Fruit fly (Drosophila melanogaster) Kc167 (cell line): ENCODE results near the gene CG10086.

ENCODE experiments used
- Myc ChIP-seq: fragments of >200 bp; optimal IDR thresholded peaks from 2 replicates; lab custom pipeline; 2017; ENCODE audit warnings: missing external identifiers
- Sin3A ChIP-seq: fragments of >200 bp; optimal IDR thresholded peaks from 2 replicates; lab custom pipeline; 2018; ENCODE audit warnings: missing external identifiers
- h ChIP-seq: fragments of >200 bp; optimal IDR thresholded peaks from 3 replicates; lab custom pipeline; 2018; ENCODE audit warnings: missing external identifiers
- insv ChIP-seq: fragments of >200 bp; optimal IDR thresholded peaks from 3 replicates; lab custom pipeline; 2018; ENCODE audit warnings: missing external identifiers
- psq ChIP-seq: fragments of >200 bp; optimal IDR thresholded peaks from 2 replicates; lab custom pipeline; 2017; ENCODE audit warnings: missing external identifiers
- ttk ChIP-seq: sonication (Bioruptor generic); optimal IDR thresholded peaks from 2 replicates; lab custom pipeline; 2017; ENCODE audit warnings: missing external identifiers

Gene CG10086

dm6 chr3R:7790583-7791034 lies at the start of gene CG10086:
Gene CG10086 (plus strand): TSS chr3R:7790633.
- no peak for TF ChIP-seq ttk (lab: Kevin White, UChicago)
- TF ChIP-seq h: no peak
- TF ChIP-seq Myc (lab: Kevin White, UChicago): no peak
- no peak for TF ChIP-seq psq (lab: Kevin White, UChicago)
- no peak for TF ChIP-seq Sin3A
- no peak for TF ChIP-seq insv

- TF ChIP-seq insv (no peak), Myc (lab: Kevin White, UChicago) (no peak), psq (lab: Kevin White, UChicago) (no peak), h (no peak), ttk (lab: Kevin White, UChicago) (no peak), Sin3A (no peak)
Measured at dm6 chr3R:7749993-7750392, 40.4 kb upstream of the CG10086 start, which contains the start of gene pyd3. Gene pyd3 (minus strand): TSS chr3R:7750079.

DNA sequence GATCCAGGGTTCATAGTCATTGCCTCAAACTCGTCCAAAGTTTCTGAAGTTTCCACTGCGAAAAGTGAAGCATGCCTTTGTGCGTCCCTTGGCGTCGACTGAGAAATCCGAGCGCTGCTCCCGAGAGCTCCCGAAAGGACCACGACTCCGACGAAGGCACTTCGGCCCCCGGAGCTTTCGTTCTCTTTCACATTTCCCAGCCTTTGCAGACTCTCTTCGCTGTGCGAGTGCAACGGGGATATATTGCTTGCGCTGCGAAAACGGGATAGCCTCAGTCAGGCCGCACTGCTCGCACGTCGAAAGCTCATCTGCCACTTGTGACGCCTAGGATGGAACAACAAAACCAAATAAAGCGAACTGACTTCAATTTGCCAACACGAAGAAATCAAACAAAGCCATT lies 36.9 kb upstream of the CG10086 start:
- TF ChIP-seq insv: no peak

dm6 chr3R:7757822-7758221 lies 32.6 kb upstream of the CG10086 start, which contains the start of gene CG10919:
Gene CG10919 (plus strand): TSS chr3R:7758122.
- no peak for TF ChIP-seq Myc (lab: Kevin White, UChicago)
- TF ChIP-seq Sin3A: no peak
- no peak for TF ChIP-seq insv
- no peak for TF ChIP-seq h
- no peak for TF ChIP-seq psq (lab: Kevin White, UChicago)
- no peak for TF ChIP-seq ttk (lab: Kevin White, UChicago)

dm6 chr3R:7759486-7759885 lies 30.9 kb upstream of the CG10086 start, which contains the start of gene Sp7:
Gene Sp7 (plus strand): TSS chr3R:7759786.
- TF ChIP-seq Sin3A (no peak), Myc (lab: Kevin White, UChicago) (no peak), ttk (lab: Kevin White, UChicago) (no peak), psq (lab: Kevin White, UChicago) (no peak), insv (no peak), h (no peak)

DNA sequence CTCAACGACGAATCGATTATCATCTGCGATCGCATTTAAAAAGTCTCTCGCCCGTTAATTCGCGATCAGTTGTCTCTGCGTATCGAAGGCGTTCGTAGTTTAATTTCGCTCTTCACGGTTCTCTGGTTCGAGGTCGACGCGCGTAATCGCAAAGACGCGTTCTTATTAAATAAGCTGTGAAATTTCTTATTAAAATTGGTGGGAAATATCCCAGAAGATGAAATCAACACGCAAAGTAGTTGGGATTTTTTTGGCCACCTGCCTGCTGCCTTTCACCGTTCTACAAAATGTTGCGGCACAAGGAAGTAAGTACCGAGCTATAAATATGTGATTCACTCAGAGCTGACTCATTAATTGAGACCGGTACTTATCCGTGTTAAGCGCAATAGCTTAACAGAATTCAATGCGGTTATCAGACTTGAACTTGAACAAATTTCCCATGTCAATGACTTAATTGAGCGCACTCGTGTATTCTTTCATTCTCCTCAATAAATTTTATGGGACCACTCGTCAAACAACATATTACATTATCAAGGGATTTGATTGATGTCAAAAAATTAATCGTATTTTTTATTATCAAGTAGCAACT lies 29.4 kb upstream of the CG10086 start:
- TF ChIP-seq ttk (lab: Kevin White, UChicago) (no peak), h (no peak), insv (no peak), Myc (lab: Kevin White, UChicago) (no peak), Sin3A (no peak), psq (lab: Kevin White, UChicago) (no peak)

- TF ChIP-seq Myc (lab: Kevin White, UChicago) (no peak), h (no peak), Sin3A (no peak), psq (lab: Kevin White, UChicago) (no peak), ttk (lab: Kevin White, UChicago) (no peak), insv (no peak)
Measured at dm6 chr3R:7771656-7772055, 18.8 kb upstream of the CG10086 start, which contains the start of gene CG11286. Gene CG11286 (minus strand): TSS chr3R:7771756.

DNA sequence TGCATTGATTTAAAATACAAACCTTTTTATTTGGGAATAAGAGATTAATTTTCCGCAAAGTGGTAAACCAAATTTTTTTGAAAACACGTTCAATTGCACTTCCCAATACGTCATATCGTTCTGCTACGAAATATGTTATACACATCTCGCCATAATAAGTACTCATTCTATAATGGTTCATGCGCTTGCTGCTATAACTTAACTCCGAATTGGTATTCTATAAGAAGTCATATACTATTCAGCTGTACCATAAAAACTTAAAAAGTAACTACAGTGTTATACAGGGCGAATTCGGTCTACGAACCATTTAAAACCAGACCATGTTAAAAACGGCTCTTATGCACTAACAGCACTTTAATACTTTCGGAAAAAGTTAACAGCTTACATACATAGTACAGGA lies 10.8 kb upstream of the CG10086 start:
- TF ChIP-seq ttk (lab: Kevin White, UChicago): no peak
- TF ChIP-seq Sin3A: no peak
- no peak for TF ChIP-seq insv
- no peak for TF ChIP-seq psq (lab: Kevin White, UChicago)
- TF ChIP-seq h: no peak
- TF ChIP-seq Myc (lab: Kevin White, UChicago): no peak

DNA sequence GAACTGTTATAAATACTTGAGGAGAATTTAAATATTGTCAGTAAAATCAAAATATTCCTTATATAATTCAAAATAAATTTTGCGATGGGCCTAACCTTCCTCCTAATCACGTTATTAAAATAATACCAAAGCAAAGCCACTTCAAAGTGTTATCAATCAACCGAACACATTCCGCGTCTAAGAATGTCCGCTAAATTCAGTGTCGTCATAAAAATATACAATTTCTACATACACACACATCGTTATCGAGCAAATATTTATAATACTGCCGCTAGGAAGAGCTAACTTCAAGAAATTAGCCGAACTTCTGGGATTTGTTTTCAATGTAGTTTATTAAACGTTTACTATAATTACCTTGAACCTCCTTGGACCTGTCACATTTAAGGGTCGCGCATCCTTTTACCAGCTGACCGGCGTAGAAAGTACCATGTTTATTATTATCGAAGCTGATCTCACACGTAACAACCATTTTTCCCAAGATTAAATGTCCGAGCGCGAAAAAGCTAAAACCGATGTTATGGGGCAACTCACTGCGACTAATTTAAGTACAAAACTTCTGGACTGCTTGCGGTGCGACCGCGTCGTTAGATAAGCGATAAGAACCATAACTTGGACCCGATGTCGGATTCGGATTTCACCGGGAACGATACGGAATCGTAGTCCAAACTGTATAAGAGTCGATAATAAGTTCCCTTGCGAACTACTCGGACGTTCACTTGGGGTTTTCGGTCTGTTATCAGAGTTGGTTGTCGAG lies 7.3 kb upstream of the CG10086 start, which contains the start of gene CG18747:
TSS of gene CG18747 (minus strand) at position 514 of the 754 bp plus-strand sequence.
- TF ChIP-seq ttk (lab: Kevin White, UChicago) (no peak), Sin3A (no peak), h (no peak), psq (lab: Kevin White, UChicago) (no peak), Myc (lab: Kevin White, UChicago) (no peak), insv (no peak)

dm6 chr3R:7785784-7786183 lies 4.6 kb upstream of the CG10086 start, which contains the start of gene CG18745:
Gene CG18745 (minus strand): TSS chr3R:7786119.
- TF ChIP-seq Myc (lab: Kevin White, UChicago) (no peak), psq (lab: Kevin White, UChicago) (no peak), h (no peak), insv (no peak), Sin3A (no peak), ttk (lab: Kevin White, UChicago) (no peak)

DNA sequence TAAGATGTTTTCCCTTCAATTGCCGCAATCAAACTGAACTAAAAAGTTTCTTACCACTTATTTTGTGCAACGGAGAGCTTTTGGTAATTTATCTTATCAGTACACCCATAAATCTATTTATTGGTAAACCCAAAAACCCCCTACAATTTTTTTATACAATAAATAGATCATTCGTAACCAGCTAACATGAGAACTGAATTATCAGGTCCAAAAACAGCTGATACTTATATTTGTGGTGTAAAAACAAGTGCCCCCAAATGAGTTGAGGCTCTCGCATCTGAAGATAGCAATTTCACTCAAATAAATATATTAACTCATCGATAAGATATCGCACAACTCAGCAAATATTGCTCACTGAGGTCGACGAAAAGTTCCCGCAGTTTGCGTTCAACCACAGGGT lies 2.5 kb upstream of the CG10086 start, which contains the start of gene CG18748:
TSS of gene CG18748 (minus strand) at position 25 of the 400 bp plus-strand sequence.
- TF ChIP-seq Myc (lab: Kevin White, UChicago) (no peak), h (no peak), Sin3A (no peak), ttk (lab: Kevin White, UChicago) (no peak), insv (no peak), psq (lab: Kevin White, UChicago) (no peak)

DNA sequence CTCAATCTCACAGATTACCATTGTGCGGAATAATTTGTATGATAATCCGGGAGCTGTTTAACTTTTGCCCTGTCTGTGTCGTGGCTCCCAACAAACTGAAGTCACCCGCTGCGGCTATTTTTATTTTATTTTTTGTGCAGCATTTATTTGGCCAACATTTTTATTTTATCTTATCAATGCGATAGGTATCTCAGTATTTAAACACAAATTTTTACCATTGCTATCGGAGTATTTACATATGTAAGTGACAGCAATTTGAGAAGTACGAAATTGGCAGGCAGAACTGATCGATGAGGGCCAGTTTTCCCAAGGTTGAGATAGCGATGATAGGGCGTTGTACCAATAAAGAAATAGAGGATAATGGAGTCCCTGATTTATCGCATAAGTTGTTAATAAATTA lies 346 bp upstream of the CG10086 start, which contains the start of gene CG18746:
TSS of gene CG18746 (minus strand) at position 101 of the 400 bp plus-strand sequence.
- TF ChIP-seq psq (lab: Kevin White, UChicago): no peak
- no peak for TF ChIP-seq Myc (lab: Kevin White, UChicago)
- TF ChIP-seq Sin3A: no peak
- TF ChIP-seq ttk (lab: Kevin White, UChicago): no peak
- no peak for TF ChIP-seq insv
- no peak for TF ChIP-seq h
